Worm (Caenorhabditis elegans): ENCODE results near the gene gid-2.
A peak's percentile ranks its signal among the peaks of the same experiment; 100 is the strongest.

gid-2 gene

DNA sequence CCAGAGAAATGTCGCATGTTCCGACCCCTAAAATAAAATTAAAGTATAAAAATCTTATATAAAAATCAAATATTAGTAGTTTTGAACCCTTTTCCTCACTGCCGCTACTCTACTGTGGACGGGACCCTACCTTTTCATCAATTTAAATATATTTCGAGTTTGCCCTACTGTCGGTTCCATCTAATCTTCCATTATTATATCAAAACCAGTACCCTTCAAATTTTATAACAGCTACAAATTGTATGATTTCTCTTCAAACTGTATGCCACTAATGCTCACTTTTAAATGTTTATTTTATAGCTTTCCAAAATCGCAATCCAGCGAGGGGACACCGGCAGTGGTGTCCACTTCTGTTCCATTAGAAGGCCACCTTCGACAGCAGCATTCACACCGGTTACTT, 43.8 kb downstream of the gid-2 start, which contains the start of gene C43H6.6:
Gene C43H6.6, plus strand, starts transcription at position 301 of the 400 bp plus-strand sequence.
- TF ChIP-seq nhr-11 (tag; optimal IDR thresholded peaks at IDR 0.05) = no peak
- TF ChIP-seq nhr-12 (tag; optimal IDR thresholded peaks at IDR 0.05) = no peak
- TF ChIP-seq aly-2 (tag; optimal IDR thresholded peaks at IDR 0.05) = no peak
- TF ChIP-seq blmp-1 (tag; optimal IDR thresholded peaks at IDR 0.05) = no peak
- no peak for TF ChIP-seq jun-1 (tag; optimal IDR thresholded peaks at IDR 0.05)
- TF ChIP-seq lin-15B (tag; optimal IDR thresholded peaks at IDR 0.05) = no peak
- no peak for TF ChIP-seq skn-1 (tag; optimal IDR thresholded peaks at IDR 0.05)
- TF ChIP-seq sox-4 (tag; optimal IDR thresholded peaks at IDR 0.05) = no peak
- TF ChIP-seq nhr-77 (tag; optimal IDR thresholded peaks at IDR 0.05) = no peak
- TF ChIP-seq ceh-90 (tag; optimal IDR thresholded peaks at IDR 0.05) = no peak
- TF ChIP-seq grh-1 (GFP tag; IDR thresholded peaks at IDR 0.05) = no peak
- TF ChIP-seq isw-1 (GFP tag; IDR thresholded peaks at IDR 0.05) = no peak
- no peak for TF ChIP-seq Y116A8C.19 (tag; optimal IDR thresholded peaks at IDR 0.05; ENCODE audit: borderline replicate concordance)
- no peak for TF ChIP-seq pag-3 (tag; optimal IDR thresholded peaks at IDR 0.05; ENCODE audit: borderline replicate concordance, insufficient read depth)
- no peak for TF ChIP-seq mep-1 (tag; optimal IDR thresholded peaks at IDR 0.05)
- no peak for TF ChIP-seq C04F5.9 (tag; optimal IDR thresholded peaks at IDR 0.05)
- no peak for TF ChIP-seq alr-1 (tag; optimal IDR thresholded peaks at IDR 0.05; ENCODE audit: borderline replicate concordance)

DNA sequence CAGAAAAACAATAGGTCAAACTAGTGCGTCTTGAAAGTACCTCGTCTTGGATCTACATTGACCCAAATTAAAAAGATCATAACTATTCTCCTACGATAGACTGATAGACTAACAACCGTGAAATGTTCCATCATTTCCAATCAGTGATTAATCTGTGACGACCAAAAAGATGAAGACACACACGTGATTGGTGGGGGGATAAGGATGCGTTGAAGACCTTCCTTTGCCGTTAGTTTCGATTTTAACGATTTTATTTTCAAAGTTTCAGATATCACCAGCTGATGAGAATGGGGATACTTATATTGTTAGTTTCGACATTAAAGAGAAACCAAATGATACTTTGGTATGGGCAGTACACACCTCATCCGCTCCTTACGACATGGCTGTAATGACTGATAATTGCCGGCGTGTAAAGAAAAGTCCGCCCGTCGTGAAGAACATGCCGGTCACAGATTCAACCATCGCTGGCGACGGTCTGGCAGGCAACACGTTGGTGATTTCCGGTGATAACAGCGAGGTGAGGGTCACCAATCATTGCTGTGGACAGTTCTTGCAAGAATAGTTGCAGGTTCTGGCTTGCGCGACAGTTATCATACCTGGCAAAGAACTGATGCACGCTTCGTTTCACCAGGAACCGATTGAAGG, 51.7 kb downstream of the gid-2 start:
- TF ChIP-seq egl-27 (tag; optimal IDR thresholded peaks at IDR 0.05) = no peak
- TF ChIP-seq nhr-90 (tag; optimal IDR thresholded peaks at IDR 0.05; ENCODE audit: poor library complexity) = no peak
- TF ChIP-seq fkh-8 (tag; optimal IDR thresholded peaks at IDR 0.05) = no peak
- no peak for TF ChIP-seq nhr-47 (tag; optimal IDR thresholded peaks at IDR 0.05)
- TF ChIP-seq mab-9 (GFP tag; IDR thresholded peaks at IDR 0.05) = no peak
- TF ChIP-seq nhr-85 (tag) = peak; percentile 83
- no peak for TF ChIP-seq jun-1 (tag; optimal IDR thresholded peaks at IDR 0.05)
- TF ChIP-seq tbx-2 (tag; optimal IDR thresholded peaks at IDR 0.05) = no peak
- no peak for TF ChIP-seq fos-1 (tag; optimal IDR thresholded peaks at IDR 0.05)
- TF ChIP-seq elt-3 (tag; optimal IDR thresholded peaks at IDR 0.05) = peak in 1 of 6 experiments; percentile 54
- TF ChIP-seq aly-2 (tag; optimal IDR thresholded peaks at IDR 0.05) = no peak
- no peak for TF ChIP-seq nhr-84 (tag; optimal IDR thresholded peaks at IDR 0.05)
- no peak for TF ChIP-seq lin-13 (GFP tag; optimal IDR thresholded peaks at IDR 0.05)
- TF ChIP-seq fkh-10 (GFP tag; optimal IDR thresholded peaks at IDR 0.05) = no peak
- TF ChIP-seq lsy-2 (tag; optimal IDR thresholded peaks at IDR 0.05) = no peak
- peak; percentile 79 for TF ChIP-seq blmp-1 (tag; optimal IDR thresholded peaks at IDR 0.05)
- no peak for TF ChIP-seq ceh-82 (tag; optimal IDR thresholded peaks at IDR 0.05)
- peak; percentile 5 for TF ChIP-seq nhr-71 (tag; optimal IDR thresholded peaks at IDR 0.05)
- no peak for TF ChIP-seq mdl-1 (tag; optimal IDR thresholded peaks at IDR 0.05)

DNA sequence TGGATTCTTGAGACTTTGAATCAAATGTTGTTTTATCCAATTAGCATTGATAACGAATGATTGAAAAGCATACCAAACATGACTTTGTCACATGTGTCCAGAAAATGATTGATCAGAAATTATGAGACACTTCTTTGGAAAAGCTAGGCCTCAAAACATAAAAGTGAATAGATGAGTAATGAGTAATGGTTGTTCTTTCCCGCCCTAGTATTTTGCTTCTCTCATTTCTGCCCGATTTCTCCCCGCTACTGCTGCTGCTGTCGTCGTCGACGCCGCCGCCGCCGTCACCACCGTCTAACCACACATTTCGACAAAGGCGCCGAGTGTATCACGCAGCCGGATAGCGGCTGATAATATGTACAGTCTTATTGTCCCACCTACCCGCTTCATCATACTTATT, 53.3 kb downstream of the gid-2 start, which contains the start of gene F47G3.1:
Gene F47G3.1, plus strand, starts transcription at position 301 of the 400 bp plus-strand sequence.
- TF ChIP-seq rnt-1 (tag; optimal IDR thresholded peaks at IDR 0.05) (no peak), dpl-1 (GFP tag; optimal IDR thresholded peaks at IDR 0.05) (no peak), lin-13 (GFP tag; optimal IDR thresholded peaks at IDR 0.05) (no peak), elt-3 (tag; optimal IDR thresholded peaks at IDR 0.05) (peak in 1 of 6 experiments; percentile 9), nhr-77 (tag; optimal IDR thresholded peaks at IDR 0.05) (no peak), fkh-10 (GFP tag; optimal IDR thresholded peaks at IDR 0.05) (no peak), nhr-237 (tag; optimal IDR thresholded peaks at IDR 0.05) (no peak), nhr-19 (GFP tag; conservative IDR thresholded peaks at IDR 0.05) (no peak), blmp-1 (tag; optimal IDR thresholded peaks at IDR 0.05) (peak; percentile 39), vab-15 (tag; optimal IDR thresholded peaks at IDR 0.05) (no peak), C04F5.9 (tag; optimal IDR thresholded peaks at IDR 0.05) (no peak), snu-23 (GFP tag; optimal IDR thresholded peaks at IDR 0.05) (no peak), irx-1 (tag; optimal IDR thresholded peaks at IDR 0.05) (no peak), lin-35 (GFP tag; optimal IDR thresholded peaks at IDR 0.05) (no peak), ama-1 (optimal IDR thresholded peaks at IDR 0.05) (no peak), nhr-85 (tag) (peak; percentile 61), unc-86 (tag; optimal IDR thresholded peaks at IDR 0.05) (no peak), ets-5 (GFP tag; IDR thresholded peaks at IDR 0.05) (no peak), snpc-4 (tag; optimal IDR thresholded peaks at IDR 0.05) (no peak), aly-2 (tag; optimal IDR thresholded peaks at IDR 0.05) (no peak), C34B4.2 (tag; optimal IDR thresholded peaks at IDR 0.05) (no peak), ces-1 (GFP tag; optimal IDR thresholded peaks at IDR 0.05) (no peak), zip-4 (GFP tag; optimal IDR thresholded peaks at IDR 0.05) (no peak), nhr-47 (tag; optimal IDR thresholded peaks at IDR 0.05) (no peak), sptf-1 (tag; optimal IDR thresholded peaks at IDR 0.05) (no peak)
